Worm (Caenorhabditis elegans): ENCODE measurements around the gene srbc-58.

DNA sequence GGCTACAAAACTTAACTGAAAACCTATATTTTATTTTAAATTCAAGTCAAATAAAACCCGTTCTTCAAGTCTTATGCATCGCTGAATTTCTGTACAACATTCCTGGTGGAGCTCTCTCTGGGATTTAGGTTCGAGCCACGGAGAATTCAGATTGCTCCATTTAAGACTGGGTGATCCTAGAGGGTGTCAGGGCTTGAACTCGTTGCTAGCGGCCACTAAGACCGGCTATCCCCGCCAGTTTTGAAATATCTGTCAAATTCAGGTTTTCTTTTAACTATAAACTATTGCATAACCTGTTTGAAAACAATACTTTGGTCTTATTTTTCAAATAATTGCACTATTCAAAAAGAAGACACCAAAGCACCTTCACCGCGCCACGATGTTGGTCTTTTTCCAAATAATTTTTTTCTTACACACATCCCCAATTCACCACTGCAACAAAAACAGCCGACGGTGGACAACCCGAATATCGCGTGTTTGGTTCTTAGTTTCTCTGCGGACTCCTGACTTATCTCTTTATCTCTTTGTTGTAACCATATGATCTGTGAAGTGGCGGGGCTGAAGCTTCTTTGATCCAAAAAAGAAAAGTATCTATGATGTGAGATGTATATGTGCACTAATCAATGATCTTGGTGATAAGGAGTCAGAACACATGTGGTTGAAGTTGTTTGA lies 45.8 kb upstream of the srbc-58 start:
- TF ChIP-seq W03F9.2 (tag; optimal IDR thresholded peaks at IDR 0.05) (no peak), him-1 (tag; optimal IDR thresholded peaks at IDR 0.05) (no peak), dao-5 (tag; optimal IDR thresholded peaks at IDR 0.05) (no peak)

All from whole organism, L4/young adult.